Worm (Caenorhabditis elegans): ENCODE results near the gene R02F2.7.

The R02F2.7 gene

ce11 chrIII:5453290-5453689 is 30.3 kb downstream of the R02F2.7 start, which contains the start of gene F48E8.4:
TSS of gene F48E8.4 (plus strand) at chrIII:5453590.
- TF ChIP-seq egl-5 (tag; optimal IDR thresholded peaks at IDR 0.05) (no peak), nhr-25 (tag; optimal IDR thresholded peaks at IDR 0.05) (peak; percentile 13)

DNA sequence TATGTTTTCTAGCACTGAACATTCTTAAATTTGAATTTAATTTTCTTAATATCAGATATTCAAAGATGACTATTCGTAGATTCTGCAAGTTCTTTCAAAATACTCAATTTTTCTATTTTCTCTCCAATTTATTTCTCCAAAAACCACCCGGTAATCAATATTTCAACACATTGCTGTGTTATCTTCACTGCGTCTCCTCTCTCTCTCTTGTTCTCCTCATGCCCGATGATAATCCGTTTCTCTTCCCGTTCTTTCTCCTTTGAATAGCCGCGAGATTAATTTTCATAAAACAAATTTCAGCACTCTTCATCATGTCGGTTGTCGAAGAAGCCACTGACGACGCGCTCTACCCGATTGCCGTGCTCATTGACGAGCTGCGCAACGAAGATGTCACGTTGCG is 33.1 kb downstream of the R02F2.7 start, which contains the start of gene paa-1:
TSS of gene paa-1 (plus strand) at position 301 of the 400 bp plus-strand sequence.
- no peak for TF ChIP-seq ceh-82 (tag; optimal IDR thresholded peaks at IDR 0.05)
- no peak for TF ChIP-seq mml-1 (tag; optimal IDR thresholded peaks at IDR 0.05)
- TF ChIP-seq nhr-28 (tag; optimal IDR thresholded peaks at IDR 0.05): no peak
- no peak for TF ChIP-seq elt-1 (tag; optimal IDR thresholded peaks at IDR 0.05)
- TF ChIP-seq ceh-9 (tag; optimal IDR thresholded peaks at IDR 0.05): no peak
- no peak for TF ChIP-seq nhr-23 (tag; optimal IDR thresholded peaks at IDR 0.05)
- no peak for TF ChIP-seq egl-5 (tag; optimal IDR thresholded peaks at IDR 0.05)
- no peak for TF ChIP-seq ceh-16 (tag; optimal IDR thresholded peaks at IDR 0.05)
- no peak for TF ChIP-seq elt-3 (tag; optimal IDR thresholded peaks at IDR 0.05)
- no peak for TF ChIP-seq tbx-2 (tag; optimal IDR thresholded peaks at IDR 0.05)
- no peak for TF ChIP-seq nfya-1 (tag; optimal IDR thresholded peaks at IDR 0.05; ENCODE audit: insufficient read depth)

ce11 chrIII:5449762-5450308 is 33.7 kb downstream of the R02F2.7 start, which contains the start of gene F48E8.8:
TSS of gene F48E8.8 (minus strand) at chrIII:5449812.
- TF ChIP-seq elt-1 (tag; optimal IDR thresholded peaks at IDR 0.05) (no peak), tbx-2 (tag; optimal IDR thresholded peaks at IDR 0.05) (peak; percentile 11), skn-1 (tag; optimal IDR thresholded peaks at IDR 0.05) (no peak), nhr-28 (tag; optimal IDR thresholded peaks at IDR 0.05) (no peak), jun-1 (tag; optimal IDR thresholded peaks at IDR 0.05) (no peak), hmg-11 (tag; optimal IDR thresholded peaks at IDR 0.05) (peak; percentile 79), pha-4 (tag; optimal IDR thresholded peaks at IDR 0.05) (peak; percentile 64), aly-2 (tag; optimal IDR thresholded peaks at IDR 0.05) (no peak), ztf-4 (tag; optimal IDR thresholded peaks at IDR 0.05) (no peak), unc-39 (tag; optimal IDR thresholded peaks at IDR 0.05) (no peak), ceh-16 (tag; optimal IDR thresholded peaks at IDR 0.05) (no peak), mml-1 (tag; optimal IDR thresholded peaks at IDR 0.05) (no peak), ama-1 (optimal IDR thresholded peaks at IDR 0.05) (no peak), ceh-82 (tag; optimal IDR thresholded peaks at IDR 0.05) (no peak), lin-39 (tag; optimal IDR thresholded peaks at IDR 0.05) (peak; percentile 80), ZK546.5 (tag; optimal IDR thresholded peaks at IDR 0.05) (no peak), nfya-1 (tag; optimal IDR thresholded peaks at IDR 0.05; ENCODE audit: insufficient read depth) (peak; percentile 80), mdl-1 (tag; optimal IDR thresholded peaks at IDR 0.05) (no peak), nhr-77 (tag; optimal IDR thresholded peaks at IDR 0.05) (no peak), pqm-1 (tag; optimal IDR thresholded peaks at IDR 0.05) (no peak), egl-27 (tag; optimal IDR thresholded peaks at IDR 0.05) (no peak), lin-15B (tag; optimal IDR thresholded peaks at IDR 0.05) (peak; percentile 62), elt-3 (tag; optimal IDR thresholded peaks at IDR 0.05) (no peak), zag-1 (tag; optimal IDR thresholded peaks at IDR 0.05) (no peak), elt-2 (tag; optimal IDR thresholded peaks at IDR 0.05) (peak; percentile 26), nhr-11 (tag; optimal IDR thresholded peaks at IDR 0.05) (no peak), snpc-4 (tag; optimal IDR thresholded peaks at IDR 0.05) (no peak), lsy-12 (tag; optimal IDR thresholded peaks at IDR 0.05) (no peak), unc-62 (GFP tag; optimal IDR thresholded peaks at IDR 0.05) (no peak), fkh-10 (GFP tag; optimal IDR thresholded peaks at IDR 0.05) (no peak), R02D3.7 (tag; optimal IDR thresholded peaks at IDR 0.05) (no peak), eor-1 (tag; optimal IDR thresholded peaks at IDR 0.05) (no peak), nhr-43 (tag; optimal IDR thresholded peaks at IDR 0.05; ENCODE audit: poor library complexity, severe bottlenecking) (no peak), ceh-28 (tag; optimal IDR thresholded peaks at IDR 0.05) (peak; percentile 43), fkh-2 (tag; optimal IDR thresholded peaks at IDR 0.05) (no peak), ceh-9 (tag; optimal IDR thresholded peaks at IDR 0.05) (no peak), nhr-25 (tag; optimal IDR thresholded peaks at IDR 0.05) (no peak), daf-12 (tag; optimal IDR thresholded peaks at IDR 0.05) (no peak), egl-5 (tag; optimal IDR thresholded peaks at IDR 0.05) (peak; percentile 51)
